Fruit fly (Drosophila melanogaster): ENCODE measurements around the gene CG14313.
A peak's percentile ranks its signal among the peaks of the same experiment; 100 is the strongest.

CG14313 gene

DNA sequence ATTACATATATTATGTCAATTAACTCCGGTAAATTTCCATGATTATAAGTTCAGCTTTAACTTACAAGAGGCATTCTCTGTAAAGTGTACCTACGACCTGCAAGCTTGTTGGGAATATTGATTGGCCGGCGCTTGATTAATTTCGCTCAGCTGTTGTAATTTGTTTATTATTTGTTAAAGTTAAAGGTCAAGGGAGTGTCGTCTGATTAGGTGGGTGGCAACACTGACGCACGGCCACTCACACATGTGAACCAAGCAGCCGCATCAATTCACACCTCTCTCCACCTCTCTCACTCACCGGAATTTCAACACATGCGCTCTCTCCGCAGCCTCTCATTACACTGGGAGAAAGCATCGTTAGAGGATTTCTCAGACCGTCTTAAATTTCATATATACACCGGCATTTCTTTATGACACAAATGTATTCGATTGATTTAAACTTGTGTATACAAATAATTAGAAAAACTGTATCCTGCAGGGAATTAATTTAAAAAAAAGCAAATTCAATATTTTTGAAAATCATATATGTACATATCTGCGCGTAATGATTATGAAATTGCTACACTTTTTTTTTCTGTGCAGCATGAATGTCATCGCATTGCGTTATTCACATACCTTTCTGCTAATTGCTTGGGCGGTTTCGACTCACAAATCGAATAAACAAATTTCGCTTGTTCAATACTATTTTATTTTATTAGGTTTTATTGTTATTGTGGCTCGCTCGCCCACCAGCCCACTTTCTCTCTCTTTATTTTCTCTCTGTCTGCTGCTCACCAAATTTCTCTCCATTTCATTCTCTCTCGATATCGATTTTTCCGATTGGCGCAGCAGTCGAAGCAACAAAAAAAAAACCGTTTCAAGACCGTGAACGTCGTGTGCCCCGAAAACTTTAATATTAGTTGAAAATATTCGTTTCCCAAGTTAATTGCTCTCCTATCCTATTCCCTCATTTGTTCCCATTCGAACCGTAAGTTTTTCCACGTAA is 19.5 kb downstream of the CG14313 start (continued):
- peak; percentile 77 for TF ChIP-seq YL-1 (GFP tag; optimal IDR thresholded peaks at IDR 0.05)
- TF ChIP-seq Hr78 (GFP tag; optimal IDR thresholded peaks at IDR 0.05), result peak in 1 of 2 experiments; percentile 90
- peak; percentile 72 for TF ChIP-seq CG4617 (GFP tag; optimal IDR thresholded peaks at IDR 0.05; ENCODE audit: borderline replicate concordance)
- TF ChIP-seq ttk (GFP tag; IDR thresholded peaks at IDR 0.05), result peak; percentile 88
- peak; percentile 86 for TF ChIP-seq Nf-YC (tag; optimal IDR thresholded peaks at IDR 0.05)
- peak in 1 of 2 experiments; percentile 96 for TF ChIP-seq Eip74EF (GFP tag; optimal IDR thresholded peaks at IDR 0.05)
- peak; percentile 74 for TF ChIP-seq btn (GFP tag; optimal IDR thresholded peaks at IDR 0.05)
- TF ChIP-seq CG2678 (tag; optimal IDR thresholded peaks at IDR 0.05), result peak; percentile 97
- peak; percentile 80 for TF ChIP-seq CG10274 (GFP tag; optimal IDR thresholded peaks at IDR 0.05)
- peak; percentile 84 for TF ChIP-seq Ada2b (GFP tag; IDR thresholded peaks at IDR 0.05)
- no peak for TF ChIP-seq CG2129 (GFP tag; IDR thresholded peaks at IDR 0.05; ENCODE audit: partially characterized antibody)
- peak; percentile 95 for TF ChIP-seq Hmr (GFP tag; optimal IDR thresholded peaks at IDR 0.05)
- TF ChIP-seq kay (GFP tag; optimal IDR thresholded peaks at IDR 0.05), result peak; percentile 88
- peak; percentile 89 for TF ChIP-seq sug (tag; optimal IDR thresholded peaks at IDR 0.05)
- peak; percentile 83 for TF ChIP-seq CG10431 (GFP tag; optimal IDR thresholded peaks at IDR 0.05)
- no peak for TF ChIP-seq hb (GFP tag; IDR thresholded peaks at IDR 0.05; ENCODE audit: partially characterized antibody)
- TF ChIP-seq otp (GFP tag; IDR thresholded peaks at IDR 0.05), result peak; percentile 65; the same call in 2 of the 3 replicates
- TF ChIP-seq sens (GFP tag), result peak; percentile 99
- TF ChIP-seq mirr (GFP tag; optimal IDR thresholded peaks at IDR 0.05), result no peak
- peak; percentile 91 for TF ChIP-seq CG6254 (GFP tag; optimal IDR thresholded peaks at IDR 0.05)
- no peak for TF ChIP-seq hkb (optimal IDR thresholded peaks at IDR 0.05)
- peak; percentile 90 for TF ChIP-seq hkb (GFP tag; IDR thresholded peaks at IDR 0.05)
- TF ChIP-seq esg (GFP tag; conservative IDR thresholded peaks at IDR 0.05), result peak; percentile 86
- peak; percentile 64 for TF ChIP-seq pb (GFP tag; optimal IDR thresholded peaks at IDR 0.05)
- peak; percentile 96 for TF ChIP-seq CG12219 (GFP tag; optimal IDR thresholded peaks at IDR 0.05)
- peak; percentile 90 for TF ChIP-seq croc (GFP tag; conservative IDR thresholded peaks at IDR 0.05)
- TF ChIP-seq CG7271 (tag; optimal IDR thresholded peaks at IDR 0.05), result peak; percentile 43
- peak; percentile 95 for TF ChIP-seq Oli (tag; optimal IDR thresholded peaks at IDR 0.05)
- peak; percentile 52 for TF ChIP-seq luna (GFP tag; optimal IDR thresholded peaks at IDR 0.05)
- TF ChIP-seq MTF-1 (GFP tag; optimal IDR thresholded peaks at IDR 0.05; ENCODE audit: borderline replicate concordance), result peak; percentile 71
- TF ChIP-seq ken (GFP tag; IDR thresholded peaks at IDR 0.05), result peak; percentile 81; the same call in 2 of the 3 replicates
- TF ChIP-seq dysf (GFP tag; IDR thresholded peaks at IDR 0.05), result peak; percentile 92
- no peak for TF ChIP-seq CG30020 (tag; optimal IDR thresholded peaks at IDR 0.05)
- peak; percentile 77 for TF ChIP-seq Jarid2 (GFP tag; optimal IDR thresholded peaks at IDR 0.05)
- peak; percentile 88; the same call in 1 of the 2 replicates for TF ChIP-seq klu (GFP tag; IDR thresholded peaks at IDR 0.05)
- peak; percentile 91 for TF ChIP-seq sisA (GFP tag; IDR thresholded peaks at IDR 0.05)
- peak; percentile 73 for TF ChIP-seq CG31365 (tag; optimal IDR thresholded peaks at IDR 0.05)
- TF ChIP-seq CG18476 (GFP tag; optimal IDR thresholded peaks at IDR 0.05), result peak; percentile 93
- TF ChIP-seq CG9797 (GFP tag; optimal IDR thresholded peaks at IDR 0.05), result peak; percentile 22
- peak; percentile 55 for TF ChIP-seq Sry-δ (GFP tag; optimal IDR thresholded peaks at IDR 0.05)
- peak; percentile 93 for TF ChIP-seq bcd (GFP tag; optimal IDR thresholded peaks at IDR 0.05)
- peak; percentile 96 for TF ChIP-seq Sox100B (GFP tag; optimal IDR thresholded peaks at IDR 0.05)
- peak; percentile 78 for TF ChIP-seq Hmx (GFP tag; optimal IDR thresholded peaks at IDR 0.05)
- TF ChIP-seq Doc3 (GFP tag; IDR thresholded peaks at IDR 0.05; ENCODE audit: partially characterized antibody), result peak; percentile 38; the same call in 1 of the 3 replicates
- no peak for TF ChIP-seq Bgb (GFP tag; IDR thresholded peaks at IDR 0.05; ENCODE audit: partially characterized antibody)
- TF ChIP-seq CG7372 (GFP tag; IDR thresholded peaks at IDR 0.05), result peak; percentile 88
- peak; percentile 86 for TF ChIP-seq CG34376 (GFP tag; optimal IDR thresholded peaks at IDR 0.05)
